Worm (Caenorhabditis elegans) whole organism, L1 larva: ENCODE measurements around the gene ZK1098.3.
A peak's percentile ranks its signal among the peaks of the same experiment; 100 is the strongest.

Source experiments
- C04F5.9 ChIP-seq: sonication (generic microtip); optimal IDR thresholded peaks from 2 replicates; lab custom pipeline; 2016; ENCODE audit warnings: missing genetic modification characterization, missing compliant biosample characterization
- F16B12.6 ChIP-seq: fragments of 150-350 bp; optimal IDR thresholded peaks from 2 replicates; lab custom pipeline; 2014; ENCODE audit warnings: missing biosample characterization, missing genetic modification characterization
- Y116A8C.19 ChIP-seq: sonication (generic microtip); optimal IDR thresholded peaks from 2 replicates; lab custom pipeline; 2016; ENCODE audit warnings: missing compliant biosample characterization, missing genetic modification characterization, borderline replicate concordance
- aha-1 ChIP-seq: fragments of 150-350 bp; optimal IDR thresholded peaks from 2 replicates; lab custom pipeline; 2014; ENCODE audit warnings: missing biosample characterization, missing genetic modification characterization
- aly-2 ChIP-seq: fragments of 150-350 bp; optimal IDR thresholded peaks from 2 replicates; lab custom pipeline; 2014; ENCODE audit warnings: missing biosample characterization, missing genetic modification characterization
- ama-1 ChIP-seq: fragments of 150-350 bp; optimal IDR thresholded peaks from 2 replicates; lab custom pipeline; 2014
- ceh-63 ChIP-seq: fragments of 200-800 bp; sonication (Bioruptor generic); optimal IDR thresholded peaks from 2 replicates; lab custom pipeline; 2018; ENCODE audit warnings: mild to moderate bottlenecking, missing genetic modification characterization, missing compliant biosample characterization
- ceh-8 ChIP-seq: fragments of 200-800 bp; sonication (Bioruptor generic); optimal IDR thresholded peaks from 2 replicates; lab custom pipeline; 2018; ENCODE audit warnings: mild to moderate bottlenecking, missing genetic modification characterization, moderate library complexity, missing compliant biosample characterization
- ceh-82 ChIP-seq, 3 experiments: fragments of 150-350 bp in 1 of 3; sonication (generic microtip) in 2 of 3; optimal IDR thresholded peaks; 2 replicates each; lab custom pipeline; 2014 to 2017; ENCODE audit warnings: missing biosample characterization in 3 of 3, missing genetic modification characterization in 3 of 3
- dpl-1 ChIP-seq, 3 experiments: fragments of 150-350 bp in 2 of 3; sonication (generic microtip) in 1 of 3; optimal IDR thresholded peaks; 2 replicates each; lab custom pipeline; 2014 to 2017; ENCODE audit warnings: missing biosample characterization in 3 of 3, missing genetic modification characterization in 3 of 3, missing genetic modification reagents in 3 of 3
- efl-1 ChIP-seq, 4 experiments: fragments of 150-350 bp; optimal IDR thresholded peaks in 3 of 4; peaks in 1 of 4; 1 replicate in 1 of 4; 2 replicates in 3 of 4; lab custom pipeline; 2014; ENCODE audit warnings: missing biosample characterization in 2 of 4, missing genetic modification characterization in 2 of 4, missing genetic modification reagents in 2 of 4
- efl-3 ChIP-seq: fragments of 200-800 bp; sonication (Bioruptor generic); optimal IDR thresholded peaks from 2 replicates; lab custom pipeline; 2018; ENCODE audit warnings: mild to moderate bottlenecking, missing genetic modification characterization, missing compliant biosample characterization
- ets-5 ChIP-seq: fragments of 200-800 bp; sonication (Bioruptor generic); IDR thresholded peaks from 2 replicates; pipeline ENCODE4 v1.3.6; 2022; ENCODE audit warnings: missing genetic modification characterization, missing compliant biosample characterization
- fkh-4 ChIP-seq: sonication (generic microtip); optimal IDR thresholded peaks from 2 replicates; lab custom pipeline; 2016; ENCODE audit warnings: missing compliant biosample characterization, missing genetic modification characterization, borderline replicate concordance
- hpl-2 ChIP-seq: fragments of 150-350 bp; optimal IDR thresholded peaks from 2 replicates; lab custom pipeline; 2014; ENCODE audit warnings: missing biosample characterization, missing genetic modification reagents, missing genetic modification characterization
- isw-1 ChIP-seq: fragments of 200-800 bp; sonication (Bioruptor generic); IDR thresholded peaks from 2 replicates; pipeline ENCODE4 v1.3.6; 2022; ENCODE audit warnings: missing genetic modification characterization, missing compliant biosample characterization
- lin-35 ChIP-seq, 2 experiments: fragments of 150-350 bp; optimal IDR thresholded peaks; 2 replicates each; lab custom pipeline; 2014; ENCODE audit warnings: missing biosample characterization in 2 of 2, missing genetic modification characterization in 2 of 2, missing genetic modification reagents in 2 of 2
- lsy-2 ChIP-seq, 2 experiments: fragments of 150-350 bp; optimal IDR thresholded peaks; 2 replicates each; lab custom pipeline; 2014; ENCODE audit warnings: missing biosample characterization in 2 of 2, missing genetic modification characterization in 2 of 2
- mab-9 ChIP-seq: fragments of 200-800 bp; sonication (Bioruptor generic); IDR thresholded peaks from 2 replicates; pipeline ENCODE4 v1.3.6; 2022; ENCODE audit warnings: missing genetic modification reagents, missing genetic modification characterization, missing compliant biosample characterization
- nhr-19 ChIP-seq: fragments of 200-800 bp; sonication (Bioruptor generic); conservative IDR thresholded peaks from 2 replicates; pipeline ENCODE4 v1.3.6; 2022; ENCODE audit warnings: missing genetic modification characterization, missing compliant biosample characterization
- nhr-237 ChIP-seq: fragments of 150-350 bp; optimal IDR thresholded peaks from 2 replicates; lab custom pipeline; 2014; ENCODE audit warnings: missing biosample characterization, missing genetic modification characterization
- nhr-47 ChIP-seq: sonication (generic microtip); optimal IDR thresholded peaks from 2 replicates; lab custom pipeline; 2016; ENCODE audit warnings: mild to moderate bottlenecking, missing genetic modification characterization, moderate library complexity, missing compliant biosample characterization
- nhr-71 ChIP-seq: sonication (generic microtip); optimal IDR thresholded peaks from 2 replicates; lab custom pipeline; 2016; ENCODE audit warnings: mild to moderate bottlenecking, missing genetic modification characterization, moderate library complexity, missing compliant biosample characterization
- nhr-90 ChIP-seq: sonication (generic microtip); optimal IDR thresholded peaks from 2 replicates; lab custom pipeline; 2016; ENCODE audit warnings: mild to moderate bottlenecking, missing genetic modification characterization, missing compliant biosample characterization; ENCODE audit not compliant: poor library complexity
- rnt-1 ChIP-seq: sonication (generic microtip); optimal IDR thresholded peaks from 2 replicates; lab custom pipeline; 2016; ENCODE audit warnings: mild to moderate bottlenecking, missing genetic modification characterization, moderate library complexity, missing compliant biosample characterization
- skn-1 ChIP-seq: fragments of 150-350 bp; optimal IDR thresholded peaks from 2 replicates; lab custom pipeline; 2014; ENCODE audit warnings: missing biosample characterization, missing genetic modification characterization
- snu-23 ChIP-seq: sonication (generic microtip); optimal IDR thresholded peaks from 2 replicates; lab custom pipeline; 2016; ENCODE audit warnings: missing genetic modification characterization, missing compliant biosample characterization
- sox-4 ChIP-seq: sonication (generic microtip); optimal IDR thresholded peaks from 2 replicates; lab custom pipeline; 2016; ENCODE audit warnings: missing genetic modification characterization, missing compliant biosample characterization
- sup-37 ChIP-seq: fragments of 200-800 bp; sonication (Bioruptor generic); optimal IDR thresholded peaks from 2 replicates; lab custom pipeline; 2018; ENCODE audit warnings: mild to moderate bottlenecking, missing genetic modification characterization, missing compliant biosample characterization
- tlp-1 ChIP-seq: fragments of 150-350 bp; optimal IDR thresholded peaks from 2 replicates; lab custom pipeline; 2014; ENCODE audit warnings: missing biosample characterization, missing genetic modification characterization
- unc-62 ChIP-seq: fragments of 150-350 bp; optimal IDR thresholded peaks from 2 replicates; lab custom pipeline; 2014; ENCODE audit warnings: missing biosample characterization, missing genetic modification reagents, missing genetic modification characterization
- unc-98 ChIP-seq: fragments of 200-800 bp; sonication (Bioruptor generic); IDR thresholded peaks from 2 replicates; pipeline ENCODE4 v1.3.6; 2022; ENCODE audit warnings: missing genetic modification characterization, missing compliant biosample characterization
- zag-1 ChIP-seq: fragments of 150-350 bp; optimal IDR thresholded peaks from 2 replicates; lab custom pipeline; 2014; ENCODE audit warnings: missing biosample characterization, missing genetic modification characterization
- zip-4 ChIP-seq: fragments of 200-800 bp; sonication (Bioruptor generic); optimal IDR thresholded peaks from 2 replicates; lab custom pipeline; 2018; ENCODE audit warnings: mild to moderate bottlenecking, missing genetic modification characterization, moderate library complexity, missing compliant biosample characterization
- ztf-4 ChIP-seq: fragments of 150-350 bp; optimal IDR thresholded peaks from 2 replicates; lab custom pipeline; 2014; ENCODE audit warnings: missing biosample characterization, missing genetic modification characterization

ZK1098.3 gene

ce11 chrIII:9500267-9500666 lies 38.2 kb downstream of the ZK1098.3 start, which contains the start of gene sod-4 (continued):
- TF ChIP-seq nhr-71 (tag; lab: Kevin White, UChicago) (peak; percentile 64), Y116A8C.19 (tag; lab: Kevin White, UChicago) (no peak), aha-1 (no peak), skn-1 (tag; lab: Kevin White, UChicago) (peak; percentile 25), efl-1 (optimal IDR thresholded peaks at IDR 0.05; lab: Kevin White, UChicago) (peak in 1 of 2 experiments; percentile 6), efl-1 (GFP tag; optimal IDR thresholded peaks at IDR 0.05 in 1 of 2; lab: Kevin White, UChicago) (peak in 1 of 2 experiments; percentile 86), hpl-2 (GFP tag; lab: Kevin White, UChicago) (no peak), nhr-90 (tag; lab: Kevin White, UChicago) (peak; percentile 42), ama-1 (lab: Kevin White, UChicago) (no peak)

ce11 chrIII:9497412-9497811 lies 41.1 kb downstream of the ZK1098.3 start:
- no peak for TF ChIP-seq fkh-4
- TF ChIP-seq dpl-1 (GFP tag; optimal IDR thresholded peaks at IDR 0.05; lab: Kevin White, UChicago), result no peak
- TF ChIP-seq aha-1, result no peak
- TF ChIP-seq unc-98 (GFP tag; lab: Robert Waterston, UW), result no peak
- no peak for TF ChIP-seq aly-2 (tag; lab: Kevin White, UChicago)
- TF ChIP-seq tlp-1 (tag; lab: Kevin White, UChicago), result no peak
- TF ChIP-seq hpl-2 (GFP tag; lab: Kevin White, UChicago), result no peak
- TF ChIP-seq sup-37 (GFP tag; lab: Kevin White, UChicago), result no peak
- no peak for TF ChIP-seq zip-4 (GFP tag; lab: Kevin White, UChicago)
- TF ChIP-seq Y116A8C.19 (tag; lab: Kevin White, UChicago), result no peak
- TF ChIP-seq ama-1 (lab: Kevin White, UChicago), result no peak
- TF ChIP-seq sox-4 (tag; lab: Kevin White, UChicago), result no peak
- TF ChIP-seq skn-1 (tag; lab: Kevin White, UChicago), result no peak
- no peak for TF ChIP-seq mab-9 (GFP tag; lab: Robert Waterston, UW)
- TF ChIP-seq nhr-237 (tag; lab: Kevin White, UChicago), result no peak
- TF ChIP-seq ceh-63, result no peak
- no peak for TF ChIP-seq isw-1 (GFP tag; lab: Robert Waterston, UW)

- TF ChIP-seq efl-1 (optimal IDR thresholded peaks at IDR 0.05; lab: Kevin White, UChicago) (no peak), efl-1 (GFP tag; optimal IDR thresholded peaks at IDR 0.05 in 1 of 2; lab: Kevin White, UChicago) (peak in 1 of 2 experiments; percentile 90), ztf-4 (tag; lab: Kevin White, UChicago) (no peak)
These were observed 42.4 kb downstream of the ZK1098.3 start for ce11 chrIII:9496083-9496482.

ce11 chrIII:9494209-9494608 lies 44.3 kb downstream of the ZK1098.3 start:
- TF ChIP-seq efl-3 (GFP tag; lab: Kevin White, UChicago) (no peak), ceh-82 (tag; optimal IDR thresholded peaks at IDR 0.05; lab: Kevin White, UChicago) (no peak), ama-1 (lab: Kevin White, UChicago) (no peak), efl-1 (optimal IDR thresholded peaks at IDR 0.05; lab: Kevin White, UChicago) (no peak), efl-1 (GFP tag; optimal IDR thresholded peaks at IDR 0.05 in 1 of 2; lab: Kevin White, UChicago) (peak in 1 of 2 experiments; percentile 91), nhr-19 (GFP tag; lab: Robert Waterston, UW) (no peak)

ce11 chrIII:9490783-9491547 lies 47.5 kb downstream of the ZK1098.3 start, which contains the start of the genes dars-1 and ctr-9:
Gene dars-1, minus strand, starts transcription at chrIII:9491215.
Gene ctr-9, plus strand, starts transcription at chrIII:9491396.
- TF ChIP-seq ceh-82 (tag; optimal IDR thresholded peaks at IDR 0.05; lab: Kevin White, UChicago), result peak in 1 of 3 experiments; percentile 0
- TF ChIP-seq efl-1 (optimal IDR thresholded peaks at IDR 0.05; lab: Kevin White, UChicago), result peak in 1 of 2 experiments; percentile 52
- TF ChIP-seq efl-1 (GFP tag; optimal IDR thresholded peaks at IDR 0.05 in 1 of 2; lab: Kevin White, UChicago), result peak; percentile 24 to 95
- no peak for TF ChIP-seq ceh-8 (GFP tag; lab: Kevin White, UChicago)
- TF ChIP-seq C04F5.9 (tag; lab: Kevin White, UChicago), result no peak
- TF ChIP-seq F16B12.6 (tag; lab: Kevin White, UChicago), result peak; percentile 86
- no peak for TF ChIP-seq ets-5 (GFP tag; lab: Robert Waterston, UW)
- TF ChIP-seq nhr-71 (tag; lab: Kevin White, UChicago), result peak; percentile 11
- no peak for TF ChIP-seq rnt-1
- TF ChIP-seq unc-62 (GFP tag; lab: Kevin White, UChicago), result no peak
- peak; percentile 14 to 47 for TF ChIP-seq lsy-2 (tag; optimal IDR thresholded peaks at IDR 0.05; lab: Kevin White, UChicago)
- peak; percentile 10 to 59 (median 48) for TF ChIP-seq dpl-1 (GFP tag; optimal IDR thresholded peaks at IDR 0.05; lab: Kevin White, UChicago)
- peak; percentile 13 to 53 for TF ChIP-seq lin-35 (GFP tag; optimal IDR thresholded peaks at IDR 0.05; lab: Kevin White, UChicago)
- peak; percentile 25 for TF ChIP-seq zip-4 (GFP tag; lab: Kevin White, UChicago)
- no peak for TF ChIP-seq aha-1
- peak; percentile 24 for TF ChIP-seq snu-23 (GFP tag; lab: Kevin White, UChicago)
- TF ChIP-seq nhr-47 (tag; lab: Kevin White, UChicago), result peak; percentile 13
- TF ChIP-seq zag-1 (tag; lab: Kevin White, UChicago), result no peak
